Worm (Caenorhabditis elegans): ENCODE measurements around the gene ttr-52.

DNA sequence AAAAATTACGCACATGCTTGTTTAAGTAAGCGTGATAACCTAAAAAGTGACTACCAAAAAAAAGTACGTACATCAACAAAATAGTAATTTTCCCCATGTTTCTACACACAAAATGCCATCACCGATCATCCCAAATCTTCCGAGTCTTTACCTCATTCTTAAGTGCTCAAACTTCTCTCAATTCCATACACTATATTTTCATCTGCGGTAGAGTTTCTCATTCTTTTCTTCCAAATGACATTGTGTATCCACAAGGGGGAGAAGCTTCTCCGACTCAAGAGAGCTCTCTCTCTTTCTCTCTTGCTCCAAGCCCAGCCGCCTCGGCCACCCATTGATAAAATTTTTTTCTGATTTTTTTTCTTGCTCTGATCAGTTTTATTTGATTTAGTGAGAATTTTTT is 5.0 kb downstream of the ttr-52 start, which contains the start of gene myo-6:
- TF ChIP-seq madf-6 (GFP tag; IDR thresholded peaks at IDR 0.05): no peak
- TF ChIP-seq F23B12.7 (tag; optimal IDR thresholded peaks at IDR 0.05; ENCODE audit: insufficient read depth): no peak
- no peak for TF ChIP-seq D2030.7 (GFP tag; IDR thresholded peaks at IDR 0.05)
- no peak for TF ChIP-seq madf-10 (tag; optimal IDR thresholded peaks at IDR 0.05)

Measured in whole organism, young adult.